Worm (Caenorhabditis elegans) whole organism, midembryonic: ENCODE measurements around the gene Y43F8A.2.

Experiments
- cog-1 ChIP-seq: sonication (generic microtip); optimal IDR thresholded peaks from 2 replicates; lab custom pipeline; 2016; ENCODE audit warnings: missing genetic modification characterization, missing compliant biosample characterization
- flt-1 ChIP-seq: fragments of 200-800 bp; sonication (Bioruptor generic); IDR thresholded peaks from 2 replicates; pipeline ENCODE4 v1.3.6; 2022; ENCODE audit warnings: missing genetic modification characterization, missing compliant biosample characterization
- ztf-29 ChIP-seq: fragments of 200-800 bp; sonication (Bioruptor generic); IDR thresholded peaks from 2 replicates; pipeline ENCODE4 v1.3.6; 2022; ENCODE audit warnings: missing genetic modification reagents, missing genetic modification characterization, missing compliant biosample characterization

- TF ChIP-seq cog-1 (tag; lab: Kevin White, UChicago) (no peak), flt-1 (no peak), ztf-29 (GFP tag; lab: Robert Waterston, UW) (no peak)
These were observed 16.8 kb upstream of the Y43F8A.2 start for ce11 chrV:19354506-19354905.
